Worm (Caenorhabditis elegans): ENCODE measurements around the gene F26G1.1.
"Not testable (repeated sequence)": the region's sequence is repeated elsewhere in the genome, so short reads cannot be mapped to it uniquely, and the experiment has no call there.

F26G1.1 gene

ce11 chrII:4834761-4835160, 43.3 kb downstream of the F26G1.1 start, which contains the start of the genes C33F10.11 and C33F10.1:
TSS of gene C33F10.11 (minus strand) at chrII:4834861.
TSS of gene C33F10.1 (plus strand) at chrII:4835023.
- no peak for TF ChIP-seq elt-3 (tag; optimal IDR thresholded peaks at IDR 0.05)
- TF ChIP-seq ceh-39 (tag; optimal IDR thresholded peaks at IDR 0.05), result no peak
- no peak for TF ChIP-seq blmp-1 (tag; optimal IDR thresholded peaks at IDR 0.05)
- no peak for TF ChIP-seq sptf-1 (tag; optimal IDR thresholded peaks at IDR 0.05)

DNA sequence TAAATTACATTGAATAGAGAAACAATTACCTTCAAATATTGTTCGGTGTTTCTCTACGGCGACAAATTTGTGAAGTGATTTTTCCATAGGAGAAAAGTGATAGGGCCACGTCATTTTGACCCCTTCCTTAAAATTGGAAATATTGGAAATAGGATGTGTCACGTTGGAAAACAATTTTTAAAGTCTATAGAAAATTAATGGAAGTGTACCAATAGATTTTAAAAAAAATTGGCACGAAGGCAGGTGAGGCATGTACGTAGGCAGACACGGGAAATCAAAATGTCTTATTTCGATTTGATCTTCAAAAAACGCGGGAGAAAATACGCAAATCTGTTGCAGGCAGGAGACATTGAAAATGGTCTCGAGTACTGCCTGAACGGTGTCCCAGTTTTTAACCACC, 46.2 kb downstream of the F26G1.1 start, which contains the start of gene C33F10.12:
Gene C33F10.12 (minus strand): TSS at position 101 of the 400 bp plus-strand sequence.
- TF ChIP-seq bed-3 (GFP tag; optimal IDR thresholded peaks at IDR 0.05) (no peak), hlh-1 (tag; optimal IDR thresholded peaks at IDR 0.05) (no peak), ceh-39 (tag; optimal IDR thresholded peaks at IDR 0.05) (no peak), M03D4.4 (tag; optimal IDR thresholded peaks at IDR 0.05) (no peak), sem-2 (GFP tag; optimal IDR thresholded peaks at IDR 0.05) (no peak), sptf-1 (tag; optimal IDR thresholded peaks at IDR 0.05) (no peak)

ce11 chrII:4842143-4842658, 50.8 kb downstream of the F26G1.1 start, which contains the start of the genes T23B7.2 and nspd-4:
TSS of gene T23B7.2 (minus strand) at chrII:4842243.
TSS of gene nspd-4 (plus strand) at chrII:4842608.
- TF ChIP-seq sem-2 (GFP tag; optimal IDR thresholded peaks at IDR 0.05); elt-3 (tag; optimal IDR thresholded peaks at IDR 0.05); ceh-43 (GFP tag; optimal IDR thresholded peaks at IDR 0.05): not testable (repeated sequence)
